Worm (Caenorhabditis elegans) whole organism, young adult: Measurements from ENCODE around the gene tag-65.
A peak's percentile ranks its signal among the peaks of the same experiment; 100 is the strongest.

Source experiments
- B0035.1 ChIP-seq: sonication (generic microtip); optimal IDR thresholded peaks from 2 replicates; lab custom pipeline; 2016; ENCODE audit warnings: missing genetic modification characterization, mild to moderate bottlenecking, missing compliant biosample characterization, missing genotype, missing genetic modification reagents
- B0261.1 ChIP-seq: sonication (generic microtip); optimal IDR thresholded peaks from 2 replicates; lab custom pipeline; 2016; ENCODE audit warnings: mild to moderate bottlenecking, missing genetic modification characterization, moderate library complexity, missing compliant biosample characterization
- B0336.3 ChIP-seq: fragments of 200-800 bp; sonication (Bioruptor generic); IDR thresholded peaks from 2 replicates; pipeline ENCODE4 v1.3.6; 2022; ENCODE audit warnings: missing genetic modification characterization, missing compliant biosample characterization
- D2030.7 ChIP-seq: fragments of 200-800 bp; sonication (Bioruptor generic); IDR thresholded peaks from 2 replicates; pipeline ENCODE4 v1.3.6; 2022; ENCODE audit warnings: missing genetic modification reagents, missing genetic modification characterization, missing compliant biosample characterization
- F10E7.11 ChIP-seq: sonication (generic microtip); optimal IDR thresholded peaks from 2 replicates; lab custom pipeline; 2017; ENCODE audit warnings: mild to moderate bottlenecking, missing genetic modification characterization, moderate library complexity, missing compliant biosample characterization
- F57C9.4 ChIP-seq: sonication (generic microtip); optimal IDR thresholded peaks from 2 replicates; lab custom pipeline; 2017; ENCODE audit warnings: mild to moderate bottlenecking, missing genetic modification characterization, missing compliant biosample characterization
- K11D2.4 ChIP-seq: fragments of 200-800 bp; sonication (Bioruptor generic); IDR thresholded peaks from 2 replicates; pipeline ENCODE4 v1.3.6; 2022; ENCODE audit warnings: missing genetic modification reagents, missing genetic modification characterization, missing compliant biosample characterization
- T07F8.4 ChIP-seq: sonication (generic microtip); optimal IDR thresholded peaks from 2 replicates; lab custom pipeline; 2016; ENCODE audit warnings: mild to moderate bottlenecking, missing genetic modification characterization, moderate library complexity, missing compliant biosample characterization
- Y53F4B.3 ChIP-seq: fragments of 200-800 bp; sonication (Bioruptor generic); IDR thresholded peaks from 2 replicates; pipeline ENCODE4 v1.3.6; 2022; ENCODE audit warnings: missing genetic modification reagents, missing genetic modification characterization, missing compliant biosample characterization
- Y95B8A.8 ChIP-seq: fragments of 200-800 bp; sonication (Bioruptor generic); IDR thresholded peaks from 2 replicates; pipeline ENCODE4 v1.3.6; 2022; ENCODE audit warnings: missing genetic modification reagents, missing genetic modification characterization, missing compliant biosample characterization
- ama-1 ChIP-seq, 3 experiments: fragments of 150-350 bp in 1 of 3; sonication (generic microtip) in 2 of 3; optimal IDR thresholded peaks; 2 replicates each; lab custom pipeline; 2014 to 2018; ENCODE audit warnings: missing biosample characterization in 2 of 3, missing genetic modification characterization in 2 of 3, missing genetic modification reagents in 2 of 3
- attf-5 ChIP-seq: fragments of 200-800 bp; sonication (Bioruptor generic); optimal IDR thresholded peaks from 2 replicates; lab custom pipeline; 2018; ENCODE audit warnings: mild to moderate bottlenecking, missing genetic modification characterization, missing compliant biosample characterization
- attf-6 ChIP-seq: fragments of 200-800 bp; sonication (Bioruptor generic); IDR thresholded peaks from 2 replicates; pipeline ENCODE4 v1.3.6; 2022; ENCODE audit warnings: missing genetic modification reagents, missing genetic modification characterization, missing compliant biosample characterization
- cebp-2 ChIP-seq: fragments of 200-800 bp; sonication (Bioruptor generic); IDR thresholded peaks from 2 replicates; pipeline ENCODE4 v1.3.6; 2022; ENCODE audit warnings: missing genetic modification characterization, missing compliant biosample characterization
- ceh-100 ChIP-seq: fragments of 200-800 bp; sonication (Bioruptor generic); IDR thresholded peaks from 2 replicates; pipeline ENCODE4 v1.3.6; 2022; ENCODE audit warnings: missing genetic modification reagents, missing genetic modification characterization, missing compliant biosample characterization
- ceh-27 ChIP-seq: fragments of 200-800 bp; sonication (Bioruptor generic); optimal IDR thresholded peaks from 2 replicates; lab custom pipeline; 2018; ENCODE audit warnings: mild to moderate bottlenecking, missing genetic modification characterization, moderate library complexity, missing compliant biosample characterization
- ceh-40 ChIP-seq: fragments of 200-800 bp; sonication (Bioruptor generic); IDR thresholded peaks from 2 replicates; pipeline ENCODE4 v1.3.6; 2022; ENCODE audit warnings: missing genetic modification characterization, missing compliant biosample characterization
- ceh-91 ChIP-seq: fragments of 200-800 bp; sonication (Bioruptor generic); IDR thresholded peaks from 2 replicates; pipeline ENCODE4 v1.3.6; 2022; ENCODE audit warnings: missing genetic modification reagents, missing genetic modification characterization, missing compliant biosample characterization
- dpl-1 ChIP-seq: fragments of 150-350 bp; optimal IDR thresholded peaks from 2 replicates; lab custom pipeline; 2014; ENCODE audit warnings: missing biosample characterization, missing genetic modification reagents, missing genetic modification characterization
- ekl-4 ChIP-seq: fragments of 200-800 bp; sonication (Bioruptor generic); IDR thresholded peaks from 2 replicates; pipeline ENCODE4 v1.3.6; 2022; ENCODE audit warnings: missing genetic modification reagents, missing genetic modification characterization, missing compliant biosample characterization
- hsf-1 ChIP-seq: fragments of 200-800 bp; sonication (Bioruptor generic); IDR thresholded peaks from 2 replicates; pipeline ENCODE4 v1.3.6; 2022; ENCODE audit warnings: missing genetic modification reagents, missing genetic modification characterization, missing compliant biosample characterization
- lin-54 ChIP-seq: fragments of 200-800 bp; sonication (Bioruptor generic); optimal IDR thresholded peaks from 2 replicates; lab custom pipeline; 2018; ENCODE audit warnings: mild to moderate bottlenecking, missing genetic modification characterization, missing compliant biosample characterization
- lsl-1 ChIP-seq: fragments of 200-800 bp; sonication (Bioruptor generic); optimal IDR thresholded peaks from 2 replicates; lab custom pipeline; 2018; ENCODE audit warnings: mild to moderate bottlenecking, missing genetic modification characterization, moderate library complexity, missing compliant biosample characterization
- madf-8 ChIP-seq: fragments of 200-800 bp; sonication (Bioruptor generic); conservative IDR thresholded peaks from 2 replicates; pipeline ENCODE4 v1.3.6; 2022; ENCODE audit warnings: missing genetic modification reagents, missing genetic modification characterization, missing compliant biosample characterization
- mcd-1 ChIP-seq: fragments of 200-800 bp; sonication (Bioruptor generic); IDR thresholded peaks from 2 replicates; pipeline ENCODE4 v1.3.6; 2022; ENCODE audit warnings: missing genetic modification reagents, missing genetic modification characterization, missing compliant biosample characterization
- mxl-1 ChIP-seq: sonication (generic microtip); optimal IDR thresholded peaks from 2 replicates; lab custom pipeline; 2016; ENCODE audit warnings: missing genetic modification characterization, missing compliant biosample characterization
- nfya-2 ChIP-seq: fragments of 200-800 bp; sonication (Bioruptor generic); IDR thresholded peaks from 2 replicates; pipeline ENCODE4 v1.3.6; 2022; ENCODE audit warnings: missing genetic modification reagents, missing genetic modification characterization, missing compliant biosample characterization
- nfyb-1 ChIP-seq: fragments of 200-800 bp; sonication (Bioruptor generic); IDR thresholded peaks from 2 replicates; pipeline ENCODE4 v1.3.6; 2022; ENCODE audit warnings: missing genetic modification reagents, missing genetic modification characterization, missing compliant biosample characterization
- nhr-120 ChIP-seq: fragments of 200-800 bp; sonication (Bioruptor generic); IDR thresholded peaks from 2 replicates; pipeline ENCODE4 v1.3.6; 2022; ENCODE audit warnings: missing genetic modification characterization, missing compliant biosample characterization
- nhr-179 ChIP-seq: sonication (generic microtip); optimal IDR thresholded peaks from 2 replicates; lab custom pipeline; 2016; ENCODE audit warnings: mild to moderate bottlenecking, missing genetic modification characterization, missing compliant biosample characterization
- nhr-80 ChIP-seq: sonication (generic microtip); optimal IDR thresholded peaks from 2 replicates; lab custom pipeline; 2016; ENCODE audit warnings: missing genetic modification characterization, missing compliant biosample characterization
- pha-4 ChIP-seq: fragments of 150-350 bp; sonication (generic microtip); optimal IDR thresholded peaks from 2 replicates; lab custom pipeline; 2014; ENCODE audit warnings: missing biosample characterization, missing genetic modification reagents, missing genetic modification characterization
- repo-1 ChIP-seq: sonication (generic microtip); optimal IDR thresholded peaks from 2 replicates; lab custom pipeline; 2017; ENCODE audit warnings: mild to moderate bottlenecking, missing genetic modification characterization, missing compliant biosample characterization
- sea-2 ChIP-seq: fragments of 200-800 bp; sonication (Bioruptor generic); IDR thresholded peaks from 2 replicates; pipeline ENCODE4 v1.3.6; 2022; ENCODE audit warnings: missing genetic modification characterization, missing compliant biosample characterization
- snpc-3.4 ChIP-seq: sonication (generic microtip); optimal IDR thresholded peaks from 2 replicates; lab custom pipeline; 2017; ENCODE audit warnings: missing genetic modification characterization, mild to moderate bottlenecking, missing compliant biosample characterization, antibody characterized with exemption, moderate library complexity, missing genotype, missing genetic modification reagents
- somi-1 ChIP-seq: fragments of 200-800 bp; sonication (Bioruptor generic); optimal IDR thresholded peaks from 2 replicates; lab custom pipeline; 2018; ENCODE audit warnings: mild to moderate bottlenecking, missing genetic modification characterization, missing compliant biosample characterization
- tbp1 ChIP-seq: fragments of 200-800 bp; sonication (Bioruptor generic); optimal IDR thresholded peaks from 2 replicates; lab custom pipeline; 2018; ENCODE audit warnings: mild to moderate bottlenecking, missing genetic modification characterization, missing compliant biosample characterization
- tbx-9 ChIP-seq: sonication (generic microtip); optimal IDR thresholded peaks from 2 replicates; lab custom pipeline; 2016; ENCODE audit warnings: borderline replicate concordance, missing genetic modification characterization, inconsistent platforms, missing compliant biosample characterization
- tlf-1 ChIP-seq: fragments of 200-800 bp; sonication (Bioruptor generic); optimal IDR thresholded peaks from 2 replicates; lab custom pipeline; 2018; ENCODE audit warnings: mild to moderate bottlenecking, missing genetic modification characterization, missing compliant biosample characterization
- xnd-1 ChIP-seq: sonication (generic microtip); optimal IDR thresholded peaks from 2 replicates; lab custom pipeline; 2016; ENCODE audit warnings: missing genotype, missing genetic modification reagents, missing genetic modification characterization, missing compliant biosample characterization
- ztf-18 ChIP-seq: sonication (generic microtip); optimal IDR thresholded peaks from 2 replicates; lab custom pipeline; 2016; ENCODE audit warnings: missing genotype, mild to moderate bottlenecking, missing genetic modification characterization, missing compliant biosample characterization
- ztf-25 ChIP-seq: fragments of 200-800 bp; sonication (Bioruptor generic); IDR thresholded peaks from 2 replicates; pipeline ENCODE4 v1.3.6; 2022; ENCODE audit warnings: missing genetic modification reagents, missing genetic modification characterization, missing compliant biosample characterization
- ztf-6 ChIP-seq: fragments of 200-800 bp; sonication (Bioruptor generic); IDR thresholded peaks from 2 replicates; pipeline ENCODE4 v1.3.6; 2022; ENCODE audit warnings: missing genetic modification reagents, missing genetic modification characterization, missing compliant biosample characterization

Gene tag-65

ce11 chrV:13686513-13686912 is 8.1 kb upstream of the tag-65 start:
- TF ChIP-seq B0336.3 (GFP tag; lab: Robert Waterston, UW): no peak
- TF ChIP-seq somi-1 (GFP tag; lab: Kevin White, UChicago): no peak
- TF ChIP-seq ceh-27: peak; percentile 32
- no peak for TF ChIP-seq Y53F4B.3 (GFP tag; lab: Robert Waterston, UW)
- no peak for TF ChIP-seq cebp-2
- TF ChIP-seq B0035.1 (tag; lab: Kevin White, UChicago): no peak

- TF ChIP-seq ztf-25: no peak
- no peak for TF ChIP-seq K11D2.4 (GFP tag; lab: Robert Waterston, UW)
- TF ChIP-seq tbx-9 (tag; lab: Kevin White, UChicago): no peak
- TF ChIP-seq snpc-3.4: no peak
- no peak for TF ChIP-seq madf-8
- no peak for TF ChIP-seq B0336.3 (GFP tag; lab: Robert Waterston, UW)
- TF ChIP-seq ama-1 (optimal IDR thresholded peaks at IDR 0.05; lab: Kevin White, UChicago): no peak
- TF ChIP-seq ama-1 (GFP tag; optimal IDR thresholded peaks at IDR 0.05; lab: Kevin White, UChicago): no peak
- no peak for TF ChIP-seq nhr-80 (tag; lab: Kevin White, UChicago)
- TF ChIP-seq ekl-4 (GFP tag; lab: Robert Waterston, UW): no peak
- TF ChIP-seq B0261.1 (tag; lab: Kevin White, UChicago): no peak
- TF ChIP-seq repo-1 (tag; lab: Kevin White, UChicago): no peak
- no peak for TF ChIP-seq nhr-120 (GFP tag; lab: Robert Waterston, UW)
- TF ChIP-seq tlf-1 (GFP tag; lab: Kevin White, UChicago): no peak
- no peak for TF ChIP-seq nhr-179 (tag; lab: Kevin White, UChicago)
Measured at ce11 chrV:13681445-13681844, 3.1 kb upstream of the tag-65 start.

- TF ChIP-seq ztf-18 (tag; lab: Kevin White, UChicago) (no peak), F57C9.4 (tag; lab: Kevin White, UChicago) (no peak), lin-54 (GFP tag; lab: Kevin White, UChicago) (no peak), nfya-2 (GFP tag; lab: Robert Waterston, UW) (no peak), attf-5 (GFP tag; lab: Kevin White, UChicago) (no peak), ztf-25 (no peak), ceh-40 (GFP tag; lab: Robert Waterston, UW) (no peak), pha-4 (tag; lab: Kevin White, UChicago) (no peak), F10E7.11 (tag; lab: Kevin White, UChicago) (no peak), B0261.1 (tag; lab: Kevin White, UChicago) (no peak), D2030.7 (GFP tag; lab: Robert Waterston, UW) (no peak), somi-1 (GFP tag; lab: Kevin White, UChicago) (no peak), mxl-1 (tag; lab: Kevin White, UChicago) (no peak), snpc-3.4 (no peak)
Measured at ce11 chrV:13679859-13680258, 1.5 kb upstream of the tag-65 start.

ce11 chrV:13671911-13672639 is 6.3 kb downstream of the tag-65 start, which contains the start of the genes mip-2 and F58G11.4:
Gene mip-2 (minus strand): TSS chrV:13671958.
Gene F58G11.4 (plus strand): TSS chrV:13672589.
- TF ChIP-seq ceh-91: peak; percentile 81
- TF ChIP-seq ekl-4 (GFP tag; lab: Robert Waterston, UW): no peak
- no peak for TF ChIP-seq pha-4 (tag; lab: Kevin White, UChicago)
- 0 out of 2 replicates have a peak, but pooled peaks have one; percentile 21 for TF ChIP-seq ceh-100
- TF ChIP-seq ztf-6: no peak
- TF ChIP-seq nfyb-1 (GFP tag; lab: Robert Waterston, UW): no peak
- 0 out of 2 replicates have a peak, but pooled peaks have one; percentile 25 for TF ChIP-seq mcd-1 (GFP tag; lab: Robert Waterston, UW)
- no peak for TF ChIP-seq K11D2.4 (GFP tag; lab: Robert Waterston, UW)
- TF ChIP-seq attf-6 (GFP tag; lab: Robert Waterston, UW): no peak
- peak; percentile 43 for TF ChIP-seq D2030.7 (GFP tag; lab: Robert Waterston, UW)
- TF ChIP-seq Y95B8A.8 (GFP tag; lab: Robert Waterston, UW): no peak
- TF ChIP-seq hsf-1: peak; percentile 96
- no peak for TF ChIP-seq dpl-1 (GFP tag; lab: Kevin White, UChicago)
- no peak for TF ChIP-seq sea-2 (GFP tag; lab: Robert Waterston, UW)
- TF ChIP-seq T07F8.4 (tag; lab: Kevin White, UChicago): no peak
- no peak for TF ChIP-seq nfya-2 (GFP tag; lab: Robert Waterston, UW)
- TF ChIP-seq xnd-1 (tag; lab: Kevin White, UChicago): peak; percentile 58
- peak; percentile 73 for TF ChIP-seq ztf-18 (tag; lab: Kevin White, UChicago)
- peak; percentile 3 for TF ChIP-seq tbp1 (GFP tag; lab: Kevin White, UChicago)
- peak; percentile 90 for TF ChIP-seq lsl-1 (GFP tag; lab: Kevin White, UChicago)
- no peak for TF ChIP-seq B0336.3 (GFP tag; lab: Robert Waterston, UW)
